Fruit fly (Drosophila melanogaster): Measurements from ENCODE around the gene RabGGTb.

The RabGGTb gene

DNA sequence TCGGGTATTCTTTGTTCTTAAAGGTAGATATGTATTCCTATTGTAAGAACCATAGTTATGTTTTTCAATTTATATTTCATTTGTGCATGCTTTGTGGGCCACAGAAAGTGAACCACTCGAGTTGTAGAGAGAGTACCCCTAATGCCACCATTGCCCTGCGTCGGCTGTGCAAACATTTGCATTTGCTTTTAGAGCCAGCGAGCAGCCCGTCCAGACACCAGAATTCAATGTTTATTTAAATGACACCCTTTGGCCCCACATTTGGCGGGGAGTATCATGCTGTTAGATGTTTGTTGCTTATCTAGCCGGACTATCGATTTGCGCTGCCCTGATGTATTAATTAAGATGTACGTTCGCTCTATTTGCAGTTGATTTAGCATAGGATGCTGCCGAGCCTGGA is 14.3 kb upstream of the RabGGTb start (continued):
- peak; percentile 50 for TF ChIP-seq Asciz (GFP tag; optimal IDR thresholded peaks at IDR 0.05)
- no peak for TF ChIP-seq CG8388 (GFP tag; optimal IDR thresholded peaks at IDR 0.05)
- no peak for TF ChIP-seq B-H1 (GFP tag; IDR thresholded peaks at IDR 0.05)
- TF ChIP-seq Dref (GFP tag; IDR thresholded peaks at IDR 0.05) = no peak
- TF ChIP-seq CG14441 (GFP tag; IDR thresholded peaks at IDR 0.05) = no peak
- no peak for TF ChIP-seq Rfx (GFP tag; IDR thresholded peaks at IDR 0.05)
- TF ChIP-seq vvl (GFP tag; IDR thresholded peaks at IDR 0.05) = peak; percentile 40; the same call in 1 of the 2 replicates
- no peak for TF ChIP-seq abd-A (tag; optimal IDR thresholded peaks at IDR 0.05)
- TF ChIP-seq sr (GFP tag; IDR thresholded peaks at IDR 0.05) = peak; percentile 21; the same call in 1 of the 3 replicates
- TF ChIP-seq Xrp1 (GFP tag; IDR thresholded peaks at IDR 0.05) = peak; percentile 57
- peak; percentile 20 for TF ChIP-seq Hmr (GFP tag; optimal IDR thresholded peaks at IDR 0.05)
- TF ChIP-seq Fer1 (GFP tag; optimal IDR thresholded peaks at IDR 0.05) = peak; percentile 8
- TF ChIP-seq CG33213 (GFP tag; optimal IDR thresholded peaks at IDR 0.05) = no peak
- TF ChIP-seq PHDP (tag; optimal IDR thresholded peaks at IDR 0.05) = peak; percentile 24
- TF ChIP-seq D19A (tag; optimal IDR thresholded peaks at IDR 0.05) = peak; percentile 34
- no peak for TF ChIP-seq CHES-1-like (GFP tag; optimal IDR thresholded peaks at IDR 0.05)
- no peak for TF ChIP-seq jigr1 (GFP tag; IDR thresholded peaks at IDR 0.05)
- TF ChIP-seq gcm (GFP tag; optimal IDR thresholded peaks at IDR 0.05) = peak; percentile 28
- TF ChIP-seq chinmo (GFP tag; IDR thresholded peaks at IDR 0.05; ENCODE audit: partially characterized antibody) = no peak
- TF ChIP-seq unpg (GFP tag; optimal IDR thresholded peaks at IDR 0.05) = peak; percentile 16
- 0 out of 3 replicates have a peak, but pooled peaks have one; percentile 43 for TF ChIP-seq gce (GFP tag; IDR thresholded peaks at IDR 0.05)
- TF ChIP-seq lab (GFP tag; optimal IDR thresholded peaks at IDR 0.05) = peak; percentile 70
- TF ChIP-seq sens (GFP tag) = peak; percentile 65
- TF ChIP-seq Poxn (GFP tag; IDR thresholded peaks at IDR 0.05) = no peak
- no peak for TF ChIP-seq CG11247 (GFP tag; IDR thresholded peaks at IDR 0.05)
- TF ChIP-seq Fer2 (tag; optimal IDR thresholded peaks at IDR 0.05) = no peak
- TF ChIP-seq twi (tag; optimal IDR thresholded peaks at IDR 0.05) = no peak
- peak; percentile 2 for TF ChIP-seq CG7839 (tag; optimal IDR thresholded peaks at IDR 0.05)
- 0 out of 2 replicates have a peak, but pooled peaks have one; percentile 10 for TF ChIP-seq E2f2 (GFP tag; IDR thresholded peaks at IDR 0.05)
- TF ChIP-seq otp (GFP tag; IDR thresholded peaks at IDR 0.05) = peak; percentile 66; the same call in 1 of the 3 replicates
- TF ChIP-seq CG17568 (GFP tag; optimal IDR thresholded peaks at IDR 0.05) = peak; percentile 62
- no peak for TF ChIP-seq CG12744 (GFP tag; optimal IDR thresholded peaks at IDR 0.05)
- TF ChIP-seq CG12236 (GFP tag; optimal IDR thresholded peaks at IDR 0.05) = no peak
- TF ChIP-seq nau (GFP tag; optimal IDR thresholded peaks at IDR 0.05) = peak; percentile 13
- TF ChIP-seq CG14014 (GFP tag; IDR thresholded peaks at IDR 0.05) = peak; percentile 11; the same call in 1 of the 2 replicates
- TF ChIP-seq ATbp (GFP tag; optimal IDR thresholded peaks at IDR 0.05) = peak; percentile 70
- TF ChIP-seq sob (GFP tag; IDR thresholded peaks at IDR 0.05) = 0 out of 2 replicates have a peak, but pooled peaks have one; percentile 5
- TF ChIP-seq CG1529 (GFP tag; optimal IDR thresholded peaks at IDR 0.05) = peak; percentile 0
- no peak for TF ChIP-seq Sry-β (GFP tag; optimal IDR thresholded peaks at IDR 0.05)
- TF ChIP-seq disco-r (GFP tag; optimal IDR thresholded peaks at IDR 0.05) = peak; percentile 2
- no peak for TF ChIP-seq NFAT (GFP tag; IDR thresholded peaks at IDR 0.05)
- 0 out of 2 replicates have a peak, but pooled peaks have one; percentile 34 for TF ChIP-seq ara (GFP tag; IDR thresholded peaks at IDR 0.05)
- TF ChIP-seq Meics (GFP tag; optimal IDR thresholded peaks at IDR 0.05) = peak; percentile 19
- TF ChIP-seq HLHmδ (GFP tag; optimal IDR thresholded peaks at IDR 0.05) = peak; percentile 87
- TF ChIP-seq Sry-δ (GFP tag; optimal IDR thresholded peaks at IDR 0.05) = no peak
- peak; percentile 33 for TF ChIP-seq HHEX (GFP tag; optimal IDR thresholded peaks at IDR 0.05)
- TF ChIP-seq CG7987 (GFP tag; optimal IDR thresholded peaks at IDR 0.05) = peak; percentile 57
- no peak for TF ChIP-seq Ptx1 (GFP tag; IDR thresholded peaks at IDR 0.05)
- no peak for TF ChIP-seq org-1 (GFP tag; optimal IDR thresholded peaks at IDR 0.05)
- no peak for TF ChIP-seq klu (GFP tag; IDR thresholded peaks at IDR 0.05)
- TF ChIP-seq aop (GFP tag; IDR thresholded peaks at IDR 0.05) = peak; percentile 11; the same call in 1 of the 2 replicates

Measured in whole organism, embryonic.